Fruit fly (Drosophila melanogaster) whole organism, prepupa: ENCODE measurements around the gene CG9427.

Experiments used
- Blimp-1 ChIP-seq: fragments of 200-800 bp; sonication (Bioruptor generic); optimal IDR thresholded peaks from 3 replicates; lab custom pipeline; 2017; ENCODE audit warnings: missing biosample characterization, missing genetic modification characterization, mild to moderate bottlenecking, moderate library complexity, missing genetic modification reagents
- CG11294 ChIP-seq: fragments of 200-800 bp; sonication (Bioruptor generic); IDR thresholded peaks from 2 replicates; pipeline ENCODE4 v1.3.6; 2022; ENCODE audit warnings: missing biosample characterization, missing genetic modification characterization
- CG11762 ChIP-seq: fragments of 200-800 bp; sonication (Bioruptor generic); optimal IDR thresholded peaks from 3 replicates; lab custom pipeline; 2016; ENCODE audit warnings: missing biosample characterization, missing genetic modification characterization; ENCODE audit not compliant: insufficient read depth
- CG11902 ChIP-seq: fragments of 200-800 bp; sonication (Bioruptor generic); optimal IDR thresholded peaks from 3 replicates; lab custom pipeline; 2016; ENCODE audit warnings: missing biosample characterization, missing genetic modification characterization
- CG15336 ChIP-seq: fragments of 200-800 bp; sonication (Bioruptor generic); IDR thresholded peaks from 2 replicates; pipeline ENCODE4 v1.3.6; 2022; ENCODE audit warnings: missing biosample characterization, missing genetic modification characterization
- CG1621 ChIP-seq: fragments of 200-800 bp; sonication (Bioruptor generic); optimal IDR thresholded peaks from 3 replicates; lab custom pipeline; 2018; ENCODE audit warnings: missing biosample characterization, mild to moderate bottlenecking, missing genetic modification characterization
- CG3032 ChIP-seq: fragments of 200-800 bp; optimal IDR thresholded peaks from 2 replicates; lab custom pipeline; 2019; ENCODE audit warnings: missing biosample characterization, mild to moderate bottlenecking, missing genetic modification characterization, moderate library complexity
- CG32006 ChIP-seq: fragments of 200-800 bp; sonication (Bioruptor generic); optimal IDR thresholded peaks from 3 replicates; lab custom pipeline; 2017; ENCODE audit warnings: missing biosample characterization, mild to moderate bottlenecking, missing genetic modification characterization
- CG34406 ChIP-seq: fragments of 200-800 bp; sonication (Bioruptor generic); optimal IDR thresholded peaks from 3 replicates; lab custom pipeline; 2016; ENCODE audit warnings: missing biosample characterization, missing genetic modification characterization
- CG4318 ChIP-seq: fragments of 200-800 bp; sonication (Bioruptor generic); optimal IDR thresholded peaks from 3 replicates; lab custom pipeline; 2017; ENCODE audit warnings: missing biosample characterization, mild to moderate bottlenecking, missing genetic modification characterization
- CG6808 ChIP-seq: fragments of 200-800 bp; sonication (Bioruptor generic); optimal IDR thresholded peaks from 3 replicates; lab custom pipeline; 2017; ENCODE audit warnings: missing biosample characterization, missing genetic modification characterization, mild to moderate bottlenecking, moderate library complexity, missing genetic modification reagents
- CG6854 ChIP-seq: fragments of 200-800 bp; sonication (Bioruptor generic); optimal IDR thresholded peaks from 2 replicates; lab custom pipeline; 2017; ENCODE audit warnings: missing biosample characterization, mild to moderate bottlenecking, missing genetic modification characterization
- CG8119 ChIP-seq: fragments of 200-800 bp; sonication (Bioruptor generic); IDR thresholded peaks from 3 replicates; pipeline ENCODE4 v1.3.6; 2022; ENCODE audit warnings: missing biosample characterization, missing genetic modification characterization
- CG8319 ChIP-seq: fragments of 200-800 bp; sonication (Bioruptor generic); optimal IDR thresholded peaks from 3 replicates; lab custom pipeline; 2016; ENCODE audit warnings: missing biosample characterization, missing genetic modification characterization
- Eip75B ChIP-seq: fragments of 200-800 bp; sonication (Bioruptor generic); optimal IDR thresholded peaks from 3 replicates; lab custom pipeline; 2016; ENCODE audit warnings: missing biosample characterization, missing genetic modification characterization
- Eip78C ChIP-seq: fragments of 200-800 bp; sonication (Bioruptor generic); peaks from one replicate; lab custom pipeline; 2016; ENCODE audit warnings: missing biosample characterization, missing genetic modification characterization
- Eip93F ChIP-seq: fragments of 200-800 bp; sonication (Bioruptor generic); optimal IDR thresholded peaks from 2 replicates; lab custom pipeline; 2016; ENCODE audit warnings: missing biosample characterization, mild to moderate bottlenecking, missing genetic modification characterization
- Ets96B ChIP-seq: fragments of 200-800 bp; optimal IDR thresholded peaks from 2 replicates; lab custom pipeline; 2019; ENCODE audit warnings: missing biosample characterization, mild to moderate bottlenecking, missing genetic modification characterization, moderate library complexity
- Gug ChIP-seq: fragments of 200-800 bp; sonication (Bioruptor generic); IDR thresholded peaks from 2 replicates; pipeline ENCODE4 v1.3.6; 2022; ENCODE audit warnings: missing biosample characterization, missing genetic modification characterization
- Hr38 ChIP-seq: sonication (Bioruptor generic); optimal IDR thresholded peaks from 2 replicates; lab custom pipeline; 2016; ENCODE audit warnings: missing biosample characterization, missing genetic modification characterization
- Met ChIP-seq: fragments of 200-800 bp; sonication (Bioruptor generic); optimal IDR thresholded peaks from 3 replicates; lab custom pipeline; 2016; ENCODE audit warnings: missing biosample characterization, missing genetic modification characterization
- OdsH ChIP-seq: fragments of 200-800 bp; sonication (Bioruptor generic); optimal IDR thresholded peaks from 3 replicates; lab custom pipeline; 2016; ENCODE audit warnings: missing biosample characterization, missing genetic modification characterization
- Smox ChIP-seq: fragments of 200-800 bp; sonication (Bioruptor generic); optimal IDR thresholded peaks from 3 replicates; lab custom pipeline; 2016; ENCODE audit warnings: missing biosample characterization, missing genetic modification characterization
- Sox15 ChIP-seq: fragments of 200-800 bp; sonication (Bioruptor generic); optimal IDR thresholded peaks from 3 replicates; lab custom pipeline; 2016; ENCODE audit warnings: missing biosample characterization, missing genetic modification characterization
- acj6 ChIP-seq: fragments of 200-800 bp; sonication (Bioruptor generic); optimal IDR thresholded peaks from 3 replicates; lab custom pipeline; 2016; ENCODE audit warnings: missing biosample characterization, missing genetic modification characterization
- cyc ChIP-seq: fragments of 200-800 bp; sonication (Bioruptor generic); optimal IDR thresholded peaks from 3 replicates; lab custom pipeline; 2016; ENCODE audit warnings: missing biosample characterization, missing genetic modification characterization
- dac ChIP-seq: fragments of 200-800 bp; sonication (Bioruptor generic); optimal IDR thresholded peaks from 2 replicates; lab custom pipeline; 2017; ENCODE audit warnings: missing biosample characterization, mild to moderate bottlenecking, missing genetic modification characterization
- dsx ChIP-seq: fragments of 200-800 bp; optimal IDR thresholded peaks from 3 replicates; lab custom pipeline; 2019; ENCODE audit warnings: missing biosample characterization, mild to moderate bottlenecking, missing genetic modification characterization, moderate library complexity; ENCODE audit not compliant: poor library complexity, severe bottlenecking
- fd59A ChIP-seq: fragments of 200-800 bp; sonication (Bioruptor generic); optimal IDR thresholded peaks from 2 replicates; lab custom pipeline; 2017; ENCODE audit warnings: missing biosample characterization, mild to moderate bottlenecking, missing genetic modification characterization, missing genetic modification reagents
- fd85E ChIP-seq: fragments of 200-800 bp; sonication (Bioruptor generic); optimal IDR thresholded peaks from 3 replicates; lab custom pipeline; 2016; ENCODE audit warnings: missing biosample characterization, missing genetic modification characterization
- fkh ChIP-seq: fragments of 200-800 bp; sonication (Bioruptor generic); optimal IDR thresholded peaks from 3 replicates; lab custom pipeline; 2017; ENCODE audit warnings: missing biosample characterization, mild to moderate bottlenecking, missing genetic modification characterization, moderate library complexity
- lz ChIP-seq: fragments of 200-800 bp; sonication (Bioruptor generic); optimal IDR thresholded peaks from 3 replicates; lab custom pipeline; 2016; ENCODE audit warnings: missing biosample characterization, missing genetic modification characterization
- net ChIP-seq: fragments of 200-800 bp; sonication (Bioruptor generic); optimal IDR thresholded peaks from 3 replicates; lab custom pipeline; 2016; ENCODE audit warnings: missing biosample characterization, missing genetic modification characterization
- pdm3 ChIP-seq: fragments of 200-800 bp; sonication (Bioruptor generic); optimal IDR thresholded peaks from 3 replicates; lab custom pipeline; 2016; ENCODE audit warnings: missing biosample characterization, missing genetic modification characterization
- salr ChIP-seq, 2 experiments: fragments of 200-800 bp; sonication (Bioruptor generic); optimal IDR thresholded peaks; 3 replicates each; lab custom pipeline; 2016 to 2018; ENCODE audit warnings: missing biosample characterization in 2 of 2, missing genetic modification characterization in 2 of 2, mild to moderate bottlenecking in 1 of 2
- ss ChIP-seq, 2 experiments: fragments of 200-800 bp; sonication (Bioruptor generic); optimal IDR thresholded peaks; 2 replicates in 1 of 2; 3 replicates in 1 of 2; lab custom pipeline; 2017 to 2018; ENCODE audit warnings: mild to moderate bottlenecking in 2 of 2, missing biosample characterization in 2 of 2, missing genetic modification characterization in 2 of 2, moderate library complexity in 1 of 2
- vri ChIP-seq: fragments of 200-800 bp; sonication (Bioruptor generic); optimal IDR thresholded peaks from 3 replicates; lab custom pipeline; 2016; ENCODE audit warnings: missing biosample characterization, mild to moderate bottlenecking, missing genetic modification characterization

Gene CG9427

dm6 chr3R:9605084-9605483, 21.6 kb downstream of the CG9427 start (continued):
- TF ChIP-seq net = peak; percentile 31
- TF ChIP-seq Eip93F (GFP tag; lab: Kevin White, UChicago) = no peak
- peak; percentile 17 for TF ChIP-seq CG11762 (GFP tag; lab: Kevin White, UChicago)
- no peak for TF ChIP-seq fd85E (GFP tag; lab: Kevin White, UChicago)
- peak; percentile 65 for TF ChIP-seq Eip75B
- no peak for TF ChIP-seq CG11902 (GFP tag; lab: Kevin White, UChicago)
- no peak for TF ChIP-seq dac
- TF ChIP-seq acj6 = peak; percentile 62

dm6 chr3R:9604445-9605020, 22.2 kb downstream of the CG9427 start:
- TF ChIP-seq Blimp-1 (GFP tag; lab: Kevin White, UChicago) = no peak
- TF ChIP-seq CG15336 (GFP tag; lab: Robert Waterston, UW) = no peak
- TF ChIP-seq fd59A (GFP tag; lab: Kevin White, UChicago) = no peak
- TF ChIP-seq CG1621 (tag; lab: Kevin White, UChicago) = no peak
- no peak for TF ChIP-seq cyc (GFP tag; lab: Kevin White, UChicago)
- TF ChIP-seq OdsH (GFP tag; lab: Kevin White, UChicago) = no peak
- no peak for TF ChIP-seq CG11294
- no peak for TF ChIP-seq CG6854 (GFP tag; lab: Kevin White, UChicago)
- no peak for TF ChIP-seq CG32006 (GFP tag; lab: Kevin White, UChicago)
- no peak for TF ChIP-seq CG34406 (GFP tag; lab: Kevin White, UChicago)
- no peak for TF ChIP-seq salr (GFP tag; optimal IDR thresholded peaks at IDR 0.05; lab: Kevin White, UChicago)
- no peak for TF ChIP-seq CG8119 (GFP tag; lab: Robert Waterston, UW)
- TF ChIP-seq fd85E (GFP tag; lab: Kevin White, UChicago) = no peak
- TF ChIP-seq Gug (GFP tag; lab: Robert Waterston, UW) = no peak
- TF ChIP-seq Ets96B = no peak
- TF ChIP-seq CG3032 (tag; lab: Kevin White, UChicago) = no peak

dm6 chr3R:9603022-9603942, 23.4 kb downstream of the CG9427 start:
- TF ChIP-seq fkh (GFP tag; lab: Kevin White, UChicago) = peak; percentile 67
- no peak for TF ChIP-seq Eip75B
- TF ChIP-seq Sox15 (GFP tag; lab: Kevin White, UChicago) = no peak
- TF ChIP-seq CG4318 (GFP tag; lab: Kevin White, UChicago) = no peak
- no peak for TF ChIP-seq CG8119 (GFP tag; lab: Robert Waterston, UW)
- no peak for TF ChIP-seq CG15336 (GFP tag; lab: Robert Waterston, UW)
- no peak for TF ChIP-seq Gug (GFP tag; lab: Robert Waterston, UW)
- TF ChIP-seq fd85E (GFP tag; lab: Kevin White, UChicago) = no peak
- TF ChIP-seq pdm3 (GFP tag; lab: Kevin White, UChicago) = no peak
- TF ChIP-seq cyc (GFP tag; lab: Kevin White, UChicago) = no peak
- TF ChIP-seq CG8319 (GFP tag; lab: Kevin White, UChicago) = no peak
- TF ChIP-seq ss (GFP tag; optimal IDR thresholded peaks at IDR 0.05; lab: Kevin White, UChicago) = peak in 1 of 2 experiments; percentile 63
- TF ChIP-seq Met (GFP tag; lab: Kevin White, UChicago) = no peak
- TF ChIP-seq Eip78C = no peak
- TF ChIP-seq lz (GFP tag; lab: Kevin White, UChicago) = no peak
- no peak for TF ChIP-seq CG3032 (tag; lab: Kevin White, UChicago)
- no peak for TF ChIP-seq CG6854 (GFP tag; lab: Kevin White, UChicago)
- no peak for TF ChIP-seq CG11294
- TF ChIP-seq, all 60 proteins: peak for 2

dm6 chr3R:9601949-9602348, 24.8 kb downstream of the CG9427 start:
- TF ChIP-seq Smox (GFP tag; lab: Kevin White, UChicago) = no peak
- TF ChIP-seq acj6 = no peak
- no peak for TF ChIP-seq Hr38 (GFP tag; lab: Kevin White, UChicago)
- TF ChIP-seq fkh (GFP tag; lab: Kevin White, UChicago) = no peak
- no peak for TF ChIP-seq CG6854 (GFP tag; lab: Kevin White, UChicago)
- TF ChIP-seq Eip78C = peak; percentile 15
- TF ChIP-seq CG4318 (GFP tag; lab: Kevin White, UChicago) = no peak
- peak in 1 of 2 experiments; percentile 17 for TF ChIP-seq ss (GFP tag; optimal IDR thresholded peaks at IDR 0.05; lab: Kevin White, UChicago)
- no peak for TF ChIP-seq CG1621 (tag; lab: Kevin White, UChicago)
- peak; percentile 32 for TF ChIP-seq vri (GFP tag; lab: Kevin White, UChicago)
- no peak for TF ChIP-seq dsx (GFP tag; lab: Kevin White, UChicago)
- TF ChIP-seq CG3032 (tag; lab: Kevin White, UChicago) = no peak
- TF ChIP-seq CG11294 = no peak
- no peak for TF ChIP-seq CG34406 (GFP tag; lab: Kevin White, UChicago)
- TF ChIP-seq CG11902 (GFP tag; lab: Kevin White, UChicago) = no peak
- TF ChIP-seq CG32006 (GFP tag; lab: Kevin White, UChicago) = no peak
- TF ChIP-seq Eip75B = no peak
- no peak for TF ChIP-seq CG15336 (GFP tag; lab: Robert Waterston, UW)
- no peak for TF ChIP-seq CG6808 (GFP tag; lab: Kevin White, UChicago)
